Worm (Caenorhabditis elegans) whole organism, L2 larva: ENCODE measurements around the gene C16D2.1.

Source experiments
- ZK546.5 ChIP-seq: sonication (generic microtip); optimal IDR thresholded peaks from 2 replicates; lab custom pipeline; 2017; ENCODE audit warnings: missing biosample characterization, missing genetic modification characterization
- alr-1 ChIP-seq: fragments of 150-350 bp; optimal IDR thresholded peaks from 2 replicates; lab custom pipeline; 2014; ENCODE audit warnings: missing biosample characterization, missing genetic modification characterization
- ceh-82 ChIP-seq: fragments of 150-350 bp; optimal IDR thresholded peaks from 2 replicates; lab custom pipeline; 2014; ENCODE audit warnings: missing biosample characterization, missing genetic modification characterization
- egl-27 ChIP-seq: sonication (generic microtip); optimal IDR thresholded peaks from 3 replicates; lab custom pipeline; 2017; ENCODE audit warnings: missing biosample characterization, missing genetic modification reagents, missing genetic modification characterization
- lin-11 ChIP-seq: fragments of 150-350 bp; sonication (generic microtip); optimal IDR thresholded peaks from 2 replicates; lab custom pipeline; 2014; ENCODE audit warnings: missing biosample characterization, missing genetic modification characterization, inconsistent platforms, mixed read lengths
- lin-39 ChIP-seq: fragments of 150-350 bp; optimal IDR thresholded peaks from 2 replicates; lab custom pipeline; 2014; ENCODE audit warnings: missing biosample characterization, missing genetic modification reagents, missing genetic modification characterization
- mab-5 ChIP-seq: fragments of 150-350 bp; optimal IDR thresholded peaks from 2 replicates; lab custom pipeline; 2014; ENCODE audit warnings: missing biosample characterization, missing genetic modification characterization
- nhr-12 ChIP-seq: fragments of 150-350 bp; optimal IDR thresholded peaks from 2 replicates; lab custom pipeline; 2014; ENCODE audit warnings: missing biosample characterization, missing genetic modification characterization
- nhr-237 ChIP-seq: fragments of 150-350 bp; optimal IDR thresholded peaks from 2 replicates; lab custom pipeline; 2014; ENCODE audit warnings: missing biosample characterization, missing genetic modification characterization
- sma-3 ChIP-seq: sonication (generic microtip); optimal IDR thresholded peaks from 2 replicates; lab custom pipeline; 2016; ENCODE audit warnings: missing genetic modification reagents, missing genetic modification characterization, missing compliant biosample characterization
- snpc-4 ChIP-seq: fragments of 150-350 bp; optimal IDR thresholded peaks from 2 replicates; lab custom pipeline; 2014; ENCODE audit warnings: missing biosample characterization, missing genetic modification characterization
- unc-62 ChIP-seq: fragments of 150-350 bp; optimal IDR thresholded peaks from 2 replicates; lab custom pipeline; 2014; ENCODE audit warnings: missing biosample characterization, missing genetic modification reagents, missing genetic modification characterization

- TF ChIP-seq ZK546.5 (no peak), snpc-4 (tag; lab: Kevin White, UChicago) (no peak), sma-3 (GFP tag; lab: Kevin White, UChicago) (no peak), nhr-237 (tag; lab: Kevin White, UChicago) (no peak), alr-1 (tag; lab: Kevin White, UChicago) (no peak), mab-5 (tag; lab: Kevin White, UChicago) (no peak), unc-62 (no peak), ceh-82 (tag; lab: Kevin White, UChicago) (no peak), egl-27 (no peak), lin-39 (tag; lab: Kevin White, UChicago) (no peak), nhr-12 (tag; lab: Kevin White, UChicago) (no peak), lin-11 (tag; lab: Kevin White, UChicago) (no peak)
These were observed 12.3 kb downstream of the C16D2.1 start for ce11 chrII:9143795-9144194.
